Fruit fly (Drosophila melanogaster): ENCODE results near the gene Npc2h.
A peak's percentile ranks its signal among the peaks of the same experiment; 100 is the strongest.

The Npc2h gene

DNA sequence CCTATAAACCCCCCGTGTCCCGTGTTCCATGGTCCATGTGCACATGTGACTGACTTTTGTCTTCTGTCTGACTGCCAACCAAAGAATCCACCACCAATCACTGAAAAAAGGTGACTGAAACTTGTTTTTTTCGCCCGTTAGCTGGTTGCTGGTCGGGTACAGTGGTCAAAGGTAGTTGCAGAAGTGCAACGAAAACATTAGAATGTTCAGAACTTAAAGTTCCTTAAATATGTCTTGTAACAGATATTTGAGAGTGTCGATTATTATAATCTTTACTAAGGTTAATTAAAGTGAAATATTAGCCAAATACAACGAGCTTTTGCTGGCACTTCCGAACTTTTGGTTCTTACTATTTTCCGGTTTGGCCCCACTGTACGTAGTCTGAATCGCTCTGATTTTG is 15.1 kb upstream of the Npc2h start (continued):
- TF ChIP-seq C15 (GFP tag; IDR thresholded peaks at IDR 0.05) (no peak), CG11560 (tag; IDR thresholded peaks at IDR 0.05) (no peak), CG8478 (optimal IDR thresholded peaks at IDR 0.05) (no peak), Poxn (GFP tag; IDR thresholded peaks at IDR 0.05) (no peak), Doc2 (GFP tag; IDR thresholded peaks at IDR 0.05) (no peak), CG4707 (GFP tag; optimal IDR thresholded peaks at IDR 0.05) (peak; percentile 77), unpg (GFP tag; optimal IDR thresholded peaks at IDR 0.05) (peak; percentile 56), pita (GFP tag; optimal IDR thresholded peaks at IDR 0.05) (no peak), seq (GFP tag; IDR thresholded peaks at IDR 0.05) (0 out of 2 replicates have a peak, but pooled peaks have one; percentile 23), CG7928 (GFP tag; optimal IDR thresholded peaks at IDR 0.05) (no peak), CG8290 (GFP tag; optimal IDR thresholded peaks at IDR 0.05) (no peak), CG8290 (tag; optimal IDR thresholded peaks at IDR 0.05) (no peak), ap (GFP tag; IDR thresholded peaks at IDR 0.05) (no peak), CG42726 (GFP tag; IDR thresholded peaks at IDR 0.05; ENCODE audit: partially characterized antibody) (no peak), usp (GFP tag; optimal IDR thresholded peaks at IDR 0.05) (no peak), CG9797 (GFP tag; optimal IDR thresholded peaks at IDR 0.05) (no peak), tll (GFP tag; optimal IDR thresholded peaks at IDR 0.05) (peak in 1 of 2 experiments; percentile 53), CG10274 (GFP tag; optimal IDR thresholded peaks at IDR 0.05) (no peak), lab (GFP tag; optimal IDR thresholded peaks at IDR 0.05) (peak; percentile 63), CG7745 (tag; optimal IDR thresholded peaks at IDR 0.05) (no peak), CG32767 (GFP tag; IDR thresholded peaks at IDR 0.05) (no peak), CG1529 (GFP tag; optimal IDR thresholded peaks at IDR 0.05) (peak; percentile 33), maf-S (GFP tag; optimal IDR thresholded peaks at IDR 0.05) (peak; percentile 25), Asciz (GFP tag; optimal IDR thresholded peaks at IDR 0.05) (peak; percentile 38), fd3F (GFP tag; optimal IDR thresholded peaks at IDR 0.05) (no peak), PHDP (tag; optimal IDR thresholded peaks at IDR 0.05) (peak; percentile 43), CG15601 (tag; optimal IDR thresholded peaks at IDR 0.05) (peak; percentile 45), tx (GFP tag; optimal IDR thresholded peaks at IDR 0.05) (peak; percentile 14), chinmo (GFP tag; IDR thresholded peaks at IDR 0.05; ENCODE audit: partially characterized antibody) (no peak), cato (GFP tag; optimal IDR thresholded peaks at IDR 0.05; ENCODE audit: borderline replicate concordance) (no peak), Sox100B (GFP tag; optimal IDR thresholded peaks at IDR 0.05) (peak; percentile 51), CG7786 (GFP tag; optimal IDR thresholded peaks at IDR 0.05) (peak; percentile 25), CG4360 (GFP tag; IDR thresholded peaks at IDR 0.05) (no peak), Mad (GFP tag; optimal IDR thresholded peaks at IDR 0.05) (no peak), CG11504 (tag; optimal IDR thresholded peaks at IDR 0.05) (peak; percentile 68), Camta (GFP tag; optimal IDR thresholded peaks at IDR 0.05) (peak; percentile 14), onecut (GFP tag; IDR thresholded peaks at IDR 0.05) (peak; percentile 42), CG12236 (GFP tag; optimal IDR thresholded peaks at IDR 0.05) (peak; percentile 31), Fer1 (GFP tag; optimal IDR thresholded peaks at IDR 0.05) (peak; percentile 62), sc (optimal IDR thresholded peaks at IDR 0.05) (no peak), sc (GFP tag; optimal IDR thresholded peaks at IDR 0.05) (peak; percentile 37), CG14710 (tag; optimal IDR thresholded peaks at IDR 0.05) (peak; percentile 67), CG13624 (GFP tag; optimal IDR thresholded peaks at IDR 0.05) (no peak), Chrac-16 (GFP tag; optimal IDR thresholded peaks at IDR 0.05) (peak; percentile 21), CG7372 (GFP tag; IDR thresholded peaks at IDR 0.05) (no peak), CG30403 (GFP tag; optimal IDR thresholded peaks at IDR 0.05) (peak; percentile 59), nerfin-1 (tag; optimal IDR thresholded peaks at IDR 0.05) (peak; percentile 45), oc (tag; optimal IDR thresholded peaks at IDR 0.05) (no peak), Aef1 (GFP tag; IDR thresholded peaks at IDR 0.05) (no peak; the same call in 2 of the 3 replicates), bsh (GFP tag; optimal IDR thresholded peaks at IDR 0.05) (peak in 1 of 2 experiments; percentile 77), crc (GFP tag; optimal IDR thresholded peaks at IDR 0.05) (no peak), Hmx (GFP tag; optimal IDR thresholded peaks at IDR 0.05) (no peak)

All from whole organism, embryonic.